Fruit fly (Drosophila melanogaster): ENCODE measurements around the gene tra.

DNA sequence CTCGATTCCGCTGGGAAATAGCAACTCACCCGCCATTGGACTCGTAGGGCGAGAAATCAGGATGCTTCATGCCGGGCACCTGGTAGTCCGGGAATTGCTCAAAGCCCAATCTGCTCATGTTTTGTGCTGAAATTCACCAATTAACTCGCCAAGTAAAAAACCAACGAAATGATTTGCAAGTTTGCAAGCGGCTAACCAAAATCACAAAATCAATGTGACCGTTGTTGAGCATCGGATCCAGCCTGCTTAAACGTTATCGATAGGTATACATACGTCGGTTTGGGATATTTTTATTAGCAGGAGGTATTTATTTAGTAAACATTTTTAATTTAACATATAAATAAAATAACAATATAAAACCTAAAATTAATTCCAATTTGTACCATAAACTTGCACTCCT is 19.4 kb upstream of the tra start, which contains the start of gene Prosbeta6:
- TF ChIP-seq EcR (GFP tag; optimal IDR thresholded peaks at IDR 0.05) (no peak), CG17806 (tag; optimal IDR thresholded peaks at IDR 0.05) (no peak), CG14655 (GFP tag; optimal IDR thresholded peaks at IDR 0.05) (no peak), Ets98B (GFP tag; IDR thresholded peaks at IDR 0.05) (no peak), gl (tag; optimal IDR thresholded peaks at IDR 0.05) (no peak), CG9948 (tag; optimal IDR thresholded peaks at IDR 0.05) (no peak), rn (GFP tag; IDR thresholded peaks at IDR 0.05) (no peak), Pif1B (GFP tag; optimal IDR thresholded peaks at IDR 0.05) (no peak), CG8301 (tag; optimal IDR thresholded peaks at IDR 0.05) (no peak), CG32121 (GFP tag; IDR thresholded peaks at IDR 0.05) (no peak), CG34367 (tag; optimal IDR thresholded peaks at IDR 0.05) (no peak)

Data from whole organism, pupa.